Fruit fly (Drosophila melanogaster): ENCODE results near the gene CG11857.
A peak's percentile ranks its signal among the peaks of the same experiment; 100 is the strongest.

The CG11857 gene

DNA sequence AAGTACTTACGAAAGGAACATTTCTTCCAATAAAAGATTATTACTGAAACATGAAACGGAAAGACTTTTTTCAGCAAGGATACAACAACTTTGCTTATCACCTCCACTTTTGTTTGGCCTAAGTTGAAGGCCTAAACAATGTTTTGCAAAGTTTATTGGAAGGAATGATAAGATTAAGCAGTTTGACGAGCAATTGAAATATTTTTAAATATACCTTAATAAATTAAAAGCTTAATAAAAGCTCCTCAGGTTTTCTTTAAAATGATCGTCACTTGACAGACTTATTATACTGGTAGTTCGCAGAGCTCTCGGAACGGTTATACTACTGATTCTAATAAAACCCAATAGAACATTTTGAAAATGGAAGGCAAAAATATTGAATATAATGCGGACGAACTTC, 26.5 kb downstream of the CG11857 start, which contains the start of gene CG31104:
Gene CG31104, plus strand, starts transcription at position 301 of the 400 bp plus-strand sequence.
- TF ChIP-seq Meics (GFP tag; optimal IDR thresholded peaks at IDR 0.05) (no peak), ara (GFP tag; IDR thresholded peaks at IDR 0.05) (no peak), CTCF (GFP tag; optimal IDR thresholded peaks at IDR 0.05) (no peak), exex (tag; optimal IDR thresholded peaks at IDR 0.05) (peak; percentile 22)

DNA sequence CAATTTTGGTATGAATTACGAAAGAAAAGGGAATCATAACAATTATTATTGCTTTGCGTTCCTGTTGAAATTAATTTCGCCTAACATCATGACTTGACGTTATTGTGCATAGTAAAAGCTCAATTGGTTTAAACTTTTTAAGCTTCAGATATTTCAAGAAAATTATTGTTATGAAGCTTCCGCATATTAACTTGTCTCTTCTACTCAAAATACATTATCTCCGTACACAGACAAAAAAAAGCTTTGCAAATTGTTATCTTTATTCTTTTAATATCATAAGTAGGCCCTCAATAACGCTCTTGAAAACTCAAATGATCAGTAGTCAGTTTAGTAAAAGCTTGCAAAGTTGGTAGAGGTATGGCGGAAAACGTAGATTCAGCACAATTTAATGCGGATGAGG, 28.4 kb downstream of the CG11857 start, which contains the start of gene CG13658:
Gene CG13658, plus strand, starts transcription at position 347 of the 400 bp plus-strand sequence.
- TF ChIP-seq run (tag; optimal IDR thresholded peaks at IDR 0.05) (no peak), CrebB (tag; optimal IDR thresholded peaks at IDR 0.05) (no peak), sc (optimal IDR thresholded peaks at IDR 0.05) (no peak), sc (GFP tag; optimal IDR thresholded peaks at IDR 0.05) (no peak), fu2 (GFP tag; optimal IDR thresholded peaks at IDR 0.05) (no peak), kni (GFP tag; optimal IDR thresholded peaks at IDR 0.05) (no peak), sug (tag; optimal IDR thresholded peaks at IDR 0.05) (peak; percentile 29), eyg (GFP tag; optimal IDR thresholded peaks at IDR 0.05) (no peak), D19B (GFP tag; optimal IDR thresholded peaks at IDR 0.05) (no peak), sens (GFP tag) (peak; percentile 13), Trl (optimal IDR thresholded peaks at IDR 0.05) (peak in 1 of 2 experiments; percentile 16), Trl (GFP tag; optimal IDR thresholded peaks at IDR 0.05) (no peak), chinmo (GFP tag; IDR thresholded peaks at IDR 0.05; ENCODE audit: partially characterized antibody) (0 out of 4 replicates have a peak, but pooled peaks have one; percentile 17), exex (tag; optimal IDR thresholded peaks at IDR 0.05) (peak; percentile 69), rib (GFP tag; IDR thresholded peaks at IDR 0.05) (no peak), CG31388 (GFP tag; optimal IDR thresholded peaks at IDR 0.05) (no peak), fru (optimal IDR thresholded peaks at IDR 0.05) (no peak), CG10209 (GFP tag; optimal IDR thresholded peaks at IDR 0.05) (no peak), CG2120 (GFP tag; optimal IDR thresholded peaks at IDR 0.05) (no peak), Hey (tag; optimal IDR thresholded peaks at IDR 0.05) (no peak), z (GFP tag; IDR thresholded peaks at IDR 0.05) (0 out of 3 replicates have a peak, but pooled peaks have one; percentile 31), ewg (GFP tag; optimal IDR thresholded peaks at IDR 0.05) (no peak), hkb (optimal IDR thresholded peaks at IDR 0.05) (no peak), hkb (GFP tag; IDR thresholded peaks at IDR 0.05) (no peak), CG18476 (GFP tag; optimal IDR thresholded peaks at IDR 0.05) (no peak), CG14050 (GFP tag; IDR thresholded peaks at IDR 0.05) (no peak)

dm6 chr3R:25289589-25289988, 30.9 kb downstream of the CG11857 start, which contains the start of gene CG11893:
Gene CG11893, plus strand, starts transcription at chr3R:25289889.
- TF ChIP-seq CG3838 (GFP tag; optimal IDR thresholded peaks at IDR 0.05) (no peak), CG12155 (GFP tag; optimal IDR thresholded peaks at IDR 0.05) (no peak), pan (optimal IDR thresholded peaks at IDR 0.05) (no peak), pan (GFP tag; optimal IDR thresholded peaks at IDR 0.05 in 1 of 2, IDR thresholded peaks at IDR 0.05 in 1 of 2) (no peak), stc (GFP tag; IDR thresholded peaks at IDR 0.05) (no peak), lilli (GFP tag; optimal IDR thresholded peaks at IDR 0.05) (no peak), Bgb (GFP tag; IDR thresholded peaks at IDR 0.05; ENCODE audit: partially characterized antibody) (no peak), CG11695 (GFP tag; IDR thresholded peaks at IDR 0.05) (no peak), mld (GFP tag; IDR thresholded peaks at IDR 0.05; ENCODE audit: partially characterized antibody) (no peak), CG3726 (GFP tag; IDR thresholded peaks at IDR 0.05) (no peak)

DNA sequence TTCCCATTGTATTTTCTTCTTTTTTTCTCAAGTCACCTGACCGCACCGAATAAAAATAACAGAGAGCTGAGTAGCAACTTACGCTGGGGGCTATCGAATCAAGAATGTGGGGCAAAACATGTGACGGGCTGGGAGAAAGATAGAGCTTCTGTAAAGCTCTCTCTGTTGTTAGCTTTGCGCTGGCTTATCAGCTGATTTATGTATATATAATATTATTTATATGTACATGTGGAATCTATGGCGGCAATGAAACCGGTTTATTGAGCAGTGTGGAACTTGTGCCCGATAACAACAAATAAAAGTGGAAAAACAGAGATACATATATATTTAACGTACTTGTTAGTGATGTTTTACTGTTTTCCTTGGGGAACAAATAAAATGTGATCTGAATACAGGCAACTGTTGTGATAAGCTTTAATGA, 34.2 kb downstream of the CG11857 start, which contains the start of gene CG31098:
Gene CG31098, minus strand, starts transcription at position 114 of the 421 bp plus-strand sequence.
- TF ChIP-seq dimm (GFP tag; IDR thresholded peaks at IDR 0.05) (no peak), CG11504 (tag; optimal IDR thresholded peaks at IDR 0.05) (no peak), CG10267 (tag; optimal IDR thresholded peaks at IDR 0.05) (no peak), Bdp1 (GFP tag; optimal IDR thresholded peaks at IDR 0.05) (no peak), chn (GFP tag; optimal IDR thresholded peaks at IDR 0.05) (no peak), Doc3 (GFP tag; IDR thresholded peaks at IDR 0.05; ENCODE audit: partially characterized antibody) (no peak), CG32767 (GFP tag; IDR thresholded peaks at IDR 0.05) (peak; percentile 78), salm (tag; optimal IDR thresholded peaks at IDR 0.05) (peak; percentile 48), pros (GFP tag; optimal IDR thresholded peaks at IDR 0.05) (no peak), CG12299 (tag; optimal IDR thresholded peaks at IDR 0.05) (peak; percentile 35), br (optimal IDR thresholded peaks at IDR 0.05) (no peak), CG14710 (tag; optimal IDR thresholded peaks at IDR 0.05) (no peak), knrl (GFP tag; IDR thresholded peaks at IDR 0.05; ENCODE audit: partially characterized antibody) (no peak)
